Worm (Caenorhabditis elegans): ENCODE data around the gene pat-3.

pat-3 gene

ce11 chrIII:3862918-3863385 lies 51.0 kb downstream of the pat-3 start, which contains the start of gene brc-1 (continued):
- TF ChIP-seq lin-26 (GFP tag; IDR thresholded peaks at IDR 0.05) = 0 out of 2 replicates have a peak, but pooled peaks have one; percentile 46
- TF ChIP-seq C06A6.2 (GFP tag; conservative IDR thresholded peaks at IDR 0.05) = peak; percentile 79

Data from whole organism, young adult.